Worm (Caenorhabditis elegans): Measurements from ENCODE around the gene F36A4.2.

F36A4.2 gene

ce11 chrIV:4270925-4271324 is at the start of gene F36A4.2:
Gene F36A4.2 (plus strand): TSS chrIV:4271225.
- no peak for TF ChIP-seq him-1 (tag; optimal IDR thresholded peaks at IDR 0.05)
- TF ChIP-seq gei-17 (GFP tag; optimal IDR thresholded peaks at IDR 0.05): no peak
- no peak for TF ChIP-seq atf-7 (tag; optimal IDR thresholded peaks at IDR 0.05)
- no peak for TF ChIP-seq F22D6.2 (tag; optimal IDR thresholded peaks at IDR 0.05)
- no peak for TF ChIP-seq pbrm-1 (GFP tag; IDR thresholded peaks at IDR 0.05)
- no peak for TF ChIP-seq lin-35 (GFP tag; optimal IDR thresholded peaks at IDR 0.05)
- TF ChIP-seq snpc-1.3 (tag; optimal IDR thresholded peaks at IDR 0.05; ENCODE audit: insufficient read depth): no peak
- TF ChIP-seq fkh-3 (tag; optimal IDR thresholded peaks at IDR 0.05): no peak
- TF ChIP-seq F55B11.4 (tag; optimal IDR thresholded peaks at IDR 0.05; ENCODE audit: borderline replicate concordance, insufficient read depth): no peak
- no peak for TF ChIP-seq tbx-9 (tag; optimal IDR thresholded peaks at IDR 0.05; ENCODE audit: borderline replicate concordance)

ce11 chrIV:4225851-4226250 is 45.2 kb upstream of the F36A4.2 start, which contains the start of gene srbc-71:
Gene srbc-71 (minus strand): TSS chrIV:4225951.
- TF ChIP-seq nhr-90 (tag; optimal IDR thresholded peaks at IDR 0.05) (no peak), mcd-1 (GFP tag; IDR thresholded peaks at IDR 0.05) (no peak), lag-1 (GFP tag; IDR thresholded peaks at IDR 0.05) (no peak), F49E8.2 (tag; optimal IDR thresholded peaks at IDR 0.05; ENCODE audit: insufficient read depth) (no peak), ztf-28 (GFP tag; IDR thresholded peaks at IDR 0.05) (no peak), F55B11.4 (tag; optimal IDR thresholded peaks at IDR 0.05; ENCODE audit: borderline replicate concordance, insufficient read depth) (no peak), K12H6.12 (tag; optimal IDR thresholded peaks at IDR 0.05) (no peak), gei-17 (GFP tag; optimal IDR thresholded peaks at IDR 0.05) (no peak), ztf-6 (GFP tag; IDR thresholded peaks at IDR 0.05) (no peak), attf-3 (GFP tag; conservative IDR thresholded peaks at IDR 0.05) (no peak), B0261.1 (tag; optimal IDR thresholded peaks at IDR 0.05) (no peak), akir-1 (GFP tag; optimal IDR thresholded peaks at IDR 0.05) (no peak), zim-3 (tag; optimal IDR thresholded peaks at IDR 0.05) (no peak), hrde-1 (tag; optimal IDR thresholded peaks at IDR 0.05; ENCODE audit: borderline replicate concordance) (no peak)

DNA sequence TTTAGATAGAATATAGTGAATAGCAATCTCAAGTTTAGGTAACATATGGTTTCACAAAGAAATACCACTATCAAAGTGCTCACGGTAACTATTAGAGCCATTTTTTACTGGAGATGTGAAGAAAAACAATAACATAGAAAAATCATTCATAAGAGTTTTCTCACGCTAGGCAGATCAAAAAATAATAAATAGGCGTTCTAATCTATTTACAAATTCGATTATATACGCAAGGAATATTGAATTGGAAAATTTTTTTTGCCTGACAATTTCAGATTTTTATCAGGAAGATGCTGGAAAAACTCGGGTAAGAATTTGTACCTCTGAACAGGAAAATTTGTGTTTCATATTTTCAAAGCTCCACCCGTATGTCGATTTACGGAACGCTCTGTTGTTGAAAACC is 43.1 kb upstream of the F36A4.2 start, which contains the start of gene srbc-70:
TSS of gene srbc-70 (minus strand) at position 101 of the 400 bp plus-strand sequence.
- TF ChIP-seq nhr-179 (tag; optimal IDR thresholded peaks at IDR 0.05) (no peak), egl-18 (GFP tag; IDR thresholded peaks at IDR 0.05) (no peak), F52B5.7 (tag; optimal IDR thresholded peaks at IDR 0.05) (no peak), ets-4 (GFP tag; optimal IDR thresholded peaks at IDR 0.05) (no peak), Y53G8AR.9 (GFP tag; conservative IDR thresholded peaks at IDR 0.05) (no peak), hmg-20 (GFP tag; IDR thresholded peaks at IDR 0.05) (no peak), F49E8.2 (tag; optimal IDR thresholded peaks at IDR 0.05; ENCODE audit: insufficient read depth) (no peak), dpl-1 (GFP tag; optimal IDR thresholded peaks at IDR 0.05) (no peak)

DNA sequence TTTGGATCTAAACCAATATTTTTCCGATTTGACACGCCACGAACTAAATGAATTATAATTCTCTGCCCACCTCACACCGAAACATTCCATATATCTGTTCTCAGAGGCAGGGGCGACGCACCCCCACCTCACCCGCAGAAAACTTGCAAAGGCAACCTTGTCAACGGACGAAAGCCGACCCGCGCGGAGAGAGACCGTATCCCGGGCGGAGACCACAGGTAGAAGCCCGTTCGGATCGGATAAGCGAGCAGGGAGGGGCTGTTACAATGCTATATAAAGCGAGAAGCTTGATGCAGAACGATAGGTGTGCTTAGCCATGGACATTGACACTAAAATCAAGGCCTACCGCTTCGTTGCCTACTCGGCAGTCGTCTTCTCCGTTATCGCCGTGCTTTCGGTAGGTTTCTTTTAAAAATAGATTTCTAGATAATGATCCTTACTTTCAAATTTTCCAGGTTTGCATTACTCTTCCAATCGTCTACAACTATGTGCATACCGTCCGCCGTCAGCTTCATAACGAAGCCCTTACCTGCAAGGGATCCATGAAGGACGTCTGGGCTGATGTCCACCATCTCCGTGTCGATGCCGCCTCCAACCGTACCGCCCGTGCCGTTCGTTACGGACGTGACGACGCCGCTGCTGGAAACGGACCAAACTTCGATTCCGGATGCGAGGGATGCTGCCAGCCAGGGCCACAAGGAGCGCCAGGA is 35.6 kb upstream of the F36A4.2 start, which contains the start of the genes zipt-2.2 and dpy-13:
TSS of gene zipt-2.2 (minus strand) at position 51 of the 710 bp plus-strand sequence.
TSS of gene dpy-13 (plus strand) at position 300 of the 710 bp plus-strand sequence.
- TF ChIP-seq cebp-1 (GFP tag; IDR thresholded peaks at IDR 0.05) (no peak), cebp-1 (tag; optimal IDR thresholded peaks at IDR 0.05) (no peak), lin-26 (GFP tag; IDR thresholded peaks at IDR 0.05) (0 out of 2 replicates have a peak, but pooled peaks have one; percentile 18)
